Fruit fly (Drosophila melanogaster): ENCODE measurements around the gene CG17292.
A peak's percentile ranks its signal among the peaks of the same experiment; 100 is the strongest.

The CG17292 gene

dm6 chr2L:8382646-8383045 lies 12.4 kb downstream of the CG17292 start, which contains the start of the genes CG13392 and Rcd4 (continued):
- TF ChIP-seq CG33557 (GFP tag; optimal IDR thresholded peaks at IDR 0.05), result peak; percentile 5
- TF ChIP-seq ro (GFP tag; IDR thresholded peaks at IDR 0.05), result no peak
- peak; percentile 35 for TF ChIP-seq Lhr (GFP tag; optimal IDR thresholded peaks at IDR 0.05)
- no peak for TF ChIP-seq CG6272 (GFP tag; IDR thresholded peaks at IDR 0.05)
- peak; percentile 35 for TF ChIP-seq CG4328 (GFP tag; optimal IDR thresholded peaks at IDR 0.05)
- TF ChIP-seq Six4 (GFP tag; optimal IDR thresholded peaks at IDR 0.05), result no peak
- TF ChIP-seq CG16863 (GFP tag; optimal IDR thresholded peaks at IDR 0.05), result peak; percentile 66
- peak; percentile 75 for TF ChIP-seq CG18599 (GFP tag; optimal IDR thresholded peaks at IDR 0.05)
- TF ChIP-seq CG17612 (GFP tag; IDR thresholded peaks at IDR 0.05), result no peak
- no peak for TF ChIP-seq jing (GFP tag; optimal IDR thresholded peaks at IDR 0.05)
- TF ChIP-seq Opbp (GFP tag; IDR thresholded peaks at IDR 0.05; ENCODE audit: partially characterized antibody), result peak; percentile 77; the same call in 2 of the 3 replicates
- TF ChIP-seq CG6175 (GFP tag; IDR thresholded peaks at IDR 0.05), result no peak
- TF ChIP-seq CG12236 (GFP tag; optimal IDR thresholded peaks at IDR 0.05), result no peak
- peak; percentile 44; the same call in 2 of the 3 replicates for TF ChIP-seq CG14860 (GFP tag; IDR thresholded peaks at IDR 0.05; ENCODE audit: partially characterized antibody)
- TF ChIP-seq croc (GFP tag; conservative IDR thresholded peaks at IDR 0.05), result no peak
- TF ChIP-seq CG7271 (tag; optimal IDR thresholded peaks at IDR 0.05), result peak; percentile 70
- peak; percentile 55 for TF ChIP-seq emc (GFP tag; optimal IDR thresholded peaks at IDR 0.05)
- TF ChIP-seq CG5245 (GFP tag; optimal IDR thresholded peaks at IDR 0.05), result peak; percentile 40
- peak; percentile 32 for TF ChIP-seq Dek (tag; optimal IDR thresholded peaks at IDR 0.05)
- peak; percentile 59 for TF ChIP-seq Camta (GFP tag; optimal IDR thresholded peaks at IDR 0.05)
- TF ChIP-seq ab (GFP tag; optimal IDR thresholded peaks at IDR 0.05), result no peak
- no peak for TF ChIP-seq Atf6 (GFP tag; IDR thresholded peaks at IDR 0.05)
- peak; percentile 23 for TF ChIP-seq da (GFP tag; optimal IDR thresholded peaks at IDR 0.05)
- TF ChIP-seq D19B (GFP tag; optimal IDR thresholded peaks at IDR 0.05), result peak; percentile 29
- peak; percentile 76 for TF ChIP-seq tup (GFP tag; optimal IDR thresholded peaks at IDR 0.05)
- peak; percentile 46 for TF ChIP-seq bcd (GFP tag; optimal IDR thresholded peaks at IDR 0.05)
- peak; percentile 71; the same call in 1 of the 2 replicates for TF ChIP-seq sna (GFP tag; IDR thresholded peaks at IDR 0.05; ENCODE audit: partially characterized antibody)
- TF ChIP-seq lov (optimal IDR thresholded peaks at IDR 0.05), result no peak
- TF ChIP-seq lov (GFP tag; IDR thresholded peaks at IDR 0.05), result no peak
- TF ChIP-seq CG14667 (GFP tag; IDR thresholded peaks at IDR 0.05), result no peak
- TF ChIP-seq tna (GFP tag; IDR thresholded peaks at IDR 0.05; ENCODE audit: partially characterized antibody), result no peak
- peak; percentile 88 for TF ChIP-seq CG7786 (GFP tag; optimal IDR thresholded peaks at IDR 0.05)
- peak; percentile 60 for TF ChIP-seq luna (GFP tag; optimal IDR thresholded peaks at IDR 0.05)
- TF ChIP-seq Poxn (GFP tag; IDR thresholded peaks at IDR 0.05), result no peak
- TF ChIP-seq CG17186 (GFP tag; optimal IDR thresholded peaks at IDR 0.05), result peak; percentile 60
- peak; percentile 48 for TF ChIP-seq dm (GFP tag; optimal IDR thresholded peaks at IDR 0.05)
- peak; percentile 47 for TF ChIP-seq maf-S (GFP tag; optimal IDR thresholded peaks at IDR 0.05)
- TF ChIP-seq CG12744 (GFP tag; optimal IDR thresholded peaks at IDR 0.05), result peak; percentile 44
- peak; percentile 79 for TF ChIP-seq CG32532 (GFP tag; IDR thresholded peaks at IDR 0.05)
- 0 out of 2 replicates have a peak, but pooled peaks have one; percentile 16 for TF ChIP-seq CG1024 (GFP tag; IDR thresholded peaks at IDR 0.05)
- TF ChIP-seq cwo (GFP tag; optimal IDR thresholded peaks at IDR 0.05), result no peak
- peak; percentile 20 for TF ChIP-seq ewg (GFP tag; optimal IDR thresholded peaks at IDR 0.05)
- no peak for TF ChIP-seq CG8359 (GFP tag; optimal IDR thresholded peaks at IDR 0.05; ENCODE audit: borderline replicate concordance)
- TF ChIP-seq HmgZ (tag; optimal IDR thresholded peaks at IDR 0.05), result peak; percentile 84
- TF ChIP-seq YL-1 (GFP tag; optimal IDR thresholded peaks at IDR 0.05), result peak; percentile 71
- TF ChIP-seq Asciz (GFP tag; optimal IDR thresholded peaks at IDR 0.05), result no peak
- TF ChIP-seq PHDP (tag; optimal IDR thresholded peaks at IDR 0.05), result peak; percentile 58
- peak; percentile 1 for TF ChIP-seq CG6654 (GFP tag; optimal IDR thresholded peaks at IDR 0.05)
- no peak for TF ChIP-seq trh (GFP tag; optimal IDR thresholded peaks at IDR 0.05)
- TF ChIP-seq tap (tag; optimal IDR thresholded peaks at IDR 0.05), result no peak
- 0 out of 3 replicates have a peak, but pooled peaks have one; percentile 16 for TF ChIP-seq vnd (GFP tag; IDR thresholded peaks at IDR 0.05; ENCODE audit: partially characterized antibody)
